Worm (Caenorhabditis elegans): ENCODE data around the gene F36H12.3.

Gene F36H12.3

ce11 chrIV:5277752-5278151, 5.1 kb downstream of the F36H12.3 start, which contains the start of gene F36H12.17:
Gene F36H12.17, minus strand, starts transcription at chrIV:5277852.
- no peak for TF ChIP-seq ceh-45 (GFP tag; IDR thresholded peaks at IDR 0.05)
- no peak for TF ChIP-seq syd-9 (tag; optimal IDR thresholded peaks at IDR 0.05)
- TF ChIP-seq ama-1 (optimal IDR thresholded peaks at IDR 0.05): no peak
- no peak for TF ChIP-seq fax-1 (tag; optimal IDR thresholded peaks at IDR 0.05)
- TF ChIP-seq pag-3 (tag; optimal IDR thresholded peaks at IDR 0.05; ENCODE audit: borderline replicate concordance): no peak
- TF ChIP-seq unc-42 (tag; optimal IDR thresholded peaks at IDR 0.05): no peak
- TF ChIP-seq odd-2 (tag; optimal IDR thresholded peaks at IDR 0.05): no peak
- no peak for TF ChIP-seq ceh-2 (tag; optimal IDR thresholded peaks at IDR 0.05)
- TF ChIP-seq fkh-10 (GFP tag; optimal IDR thresholded peaks at IDR 0.05): no peak
- no peak for TF ChIP-seq eyg-1 (tag; optimal IDR thresholded peaks at IDR 0.05)

ce11 chrIV:5281457-5281856, 8.8 kb downstream of the F36H12.3 start:
- TF ChIP-seq ceh-30 (tag; optimal IDR thresholded peaks at IDR 0.05) (no peak), hlh-15 (tag; optimal IDR thresholded peaks at IDR 0.05) (no peak), Y22D7AL.16 (tag; optimal IDR thresholded peaks at IDR 0.05) (no peak), tbx-7 (tag; optimal IDR thresholded peaks at IDR 0.05) (no peak), ref-2 (tag; optimal IDR thresholded peaks at IDR 0.05) (no peak), tbx-2 (tag; optimal IDR thresholded peaks at IDR 0.05) (no peak), nhr-11 (tag; optimal IDR thresholded peaks at IDR 0.05) (no peak)

- TF ChIP-seq pros-1 (tag; optimal IDR thresholded peaks at IDR 0.05) (no peak), ztf-16 (tag; optimal IDR thresholded peaks at IDR 0.05) (no peak), hlh-8 (tag; optimal IDR thresholded peaks at IDR 0.05) (no peak), Y22D7AL.16 (tag; optimal IDR thresholded peaks at IDR 0.05) (no peak), hlh-30 (tag; optimal IDR thresholded peaks at IDR 0.05; ENCODE audit: insufficient read depth) (no peak), hlh-15 (tag; optimal IDR thresholded peaks at IDR 0.05) (no peak), ceh-9 (tag; optimal IDR thresholded peaks at IDR 0.05) (no peak), odd-2 (tag; optimal IDR thresholded peaks at IDR 0.05) (no peak), che-1 (tag; optimal IDR thresholded peaks at IDR 0.05) (no peak), fkh-6 (tag; optimal IDR thresholded peaks at IDR 0.05) (no peak), dmd-4 (tag; optimal IDR thresholded peaks at IDR 0.05; ENCODE audit: borderline replicate concordance) (no peak), ceh-14 (tag; optimal IDR thresholded peaks at IDR 0.05) (no peak), madf-2 (tag; optimal IDR thresholded peaks at IDR 0.05) (no peak), pax-1 (tag; optimal IDR thresholded peaks at IDR 0.05) (no peak), tbx-2 (tag; optimal IDR thresholded peaks at IDR 0.05) (no peak), unc-42 (tag; optimal IDR thresholded peaks at IDR 0.05) (no peak)
Measured at ce11 chrIV:5287190-5287589, 14.6 kb downstream of the F36H12.3 start.

- TF ChIP-seq lin-11 (tag; optimal IDR thresholded peaks at IDR 0.05): no peak
- TF ChIP-seq ceh-9 (tag; optimal IDR thresholded peaks at IDR 0.05): no peak
- no peak for TF ChIP-seq ceh-45 (GFP tag; IDR thresholded peaks at IDR 0.05)
- TF ChIP-seq rnt-1 (tag; optimal IDR thresholded peaks at IDR 0.05): no peak
- no peak for TF ChIP-seq ceh-19 (GFP tag; optimal IDR thresholded peaks at IDR 0.05)
- TF ChIP-seq hlh-30 (tag; optimal IDR thresholded peaks at IDR 0.05; ENCODE audit: insufficient read depth): no peak
- no peak for TF ChIP-seq ama-1 (optimal IDR thresholded peaks at IDR 0.05)
- TF ChIP-seq syd-9 (tag; optimal IDR thresholded peaks at IDR 0.05): no peak
- no peak for TF ChIP-seq gmeb-2 (tag; optimal IDR thresholded peaks at IDR 0.05)
- no peak for TF ChIP-seq pqm-1 (tag; optimal IDR thresholded peaks at IDR 0.05)
- no peak for TF ChIP-seq odd-2 (tag; optimal IDR thresholded peaks at IDR 0.05)
- TF ChIP-seq ceh-48 (tag; optimal IDR thresholded peaks at IDR 0.05): no peak
- no peak for TF ChIP-seq sox-4 (tag; optimal IDR thresholded peaks at IDR 0.05)
- no peak for TF ChIP-seq ttx-3 (tag; optimal IDR thresholded peaks at IDR 0.05)
- TF ChIP-seq ceh-30 (tag; optimal IDR thresholded peaks at IDR 0.05): no peak
- no peak for TF ChIP-seq K02D7.2 (tag; optimal IDR thresholded peaks at IDR 0.05)
- no peak for TF ChIP-seq unc-3 (GFP tag; conservative IDR thresholded peaks at IDR 0.05)
- TF ChIP-seq unc-3 (tag; optimal IDR thresholded peaks at IDR 0.05): no peak
- TF ChIP-seq nhr-11 (tag; optimal IDR thresholded peaks at IDR 0.05): no peak
Measured at ce11 chrIV:5288932-5289331, 16.3 kb downstream of the F36H12.3 start.

All from whole organism, late embryonic.